Worm (Caenorhabditis elegans) whole organism, L4 larva: ENCODE measurements around the gene Y105C5A.10.
A peak's percentile ranks its signal among the peaks of the same experiment; 100 is the strongest.
"Not testable (repeated sequence)": the region's sequence is repeated elsewhere in the genome, so short reads cannot be mapped to it uniquely, and the experiment has no call there.

ENCODE experiments used
- F26F4.8 ChIP-seq: fragments of 200-800 bp; sonication (Bioruptor generic); conservative IDR thresholded peaks from 2 replicates; pipeline ENCODE4 v1.3.6; 2022; ENCODE audit warnings: missing genetic modification characterization, missing compliant biosample characterization
- R02D3.7 ChIP-seq: fragments of 150-350 bp; sonication (generic microtip); optimal IDR thresholded peaks from 3 replicates; lab custom pipeline; 2014; ENCODE audit warnings: missing biosample characterization, missing genetic modification characterization
- Y75B8A.6 ChIP-seq: fragments of 200-800 bp; sonication (Bioruptor generic); IDR thresholded peaks from 2 replicates; pipeline ENCODE4 v1.3.6; 2022; ENCODE audit warnings: missing genetic modification reagents, missing genetic modification characterization, missing compliant biosample characterization
- ces-1 ChIP-seq: fragments of 150-350 bp; sonication (generic microtip); optimal IDR thresholded peaks from 4 replicates; lab custom pipeline; 2014; ENCODE audit warnings: missing biosample characterization, missing genetic modification reagents, missing genetic modification characterization
- hlh-30 ChIP-seq: sonication (generic microtip); optimal IDR thresholded peaks from 2 replicates; lab custom pipeline; 2017; ENCODE audit warnings: antibody characterized with exemption, mild to moderate bottlenecking, missing genetic modification characterization, missing compliant biosample characterization; ENCODE audit not compliant: insufficient read depth
- lin-1 ChIP-seq: fragments of 200-800 bp; sonication (Bioruptor generic); IDR thresholded peaks from 2 replicates; pipeline ENCODE4 v1.3.6; 2022; ENCODE audit warnings: missing genetic modification reagents, missing genetic modification characterization, missing compliant biosample characterization
- lin-39 ChIP-seq: fragments of 150-350 bp; optimal IDR thresholded peaks from 2 replicates; lab custom pipeline; 2014; ENCODE audit warnings: missing biosample characterization, missing genetic modification reagents, missing genetic modification characterization
- lir-3 ChIP-seq: sonication (generic microtip); optimal IDR thresholded peaks from 2 replicates; lab custom pipeline; 2016; ENCODE audit warnings: mild to moderate bottlenecking, missing genetic modification characterization, missing compliant biosample characterization
- nhr-10 ChIP-seq: fragments of 150-350 bp; optimal IDR thresholded peaks from 2 replicates; lab custom pipeline; 2014; ENCODE audit warnings: missing biosample characterization, missing genetic modification characterization
- nhr-111 ChIP-seq: fragments of 200-800 bp; sonication (Bioruptor generic); optimal IDR thresholded peaks from 2 replicates; lab custom pipeline; 2018; ENCODE audit warnings: mild to moderate bottlenecking, missing genetic modification characterization, missing compliant biosample characterization
- nhr-25 ChIP-seq: sonication (generic microtip); optimal IDR thresholded peaks from 2 replicates; lab custom pipeline; 2017; ENCODE audit warnings: missing genetic modification characterization, mild to moderate bottlenecking, missing compliant biosample characterization, antibody characterized with exemption, moderate library complexity, borderline replicate concordance; ENCODE audit not compliant: insufficient read depth
- pha-4 ChIP-seq, 2 experiments: fragments of 150-350 bp in 1 of 2; fragments of 200-800 bp in 1 of 2; sonication (Bioruptor generic) in 1 of 2; IDR thresholded peaks in 1 of 2; optimal IDR thresholded peaks in 1 of 2; 2 replicates each; pipeline versions ENCODE4 v1.3.6 to Lab custom; 2014 to 2022; ENCODE audit warnings: missing genetic modification characterization in 2 of 2, missing genetic modification reagents in 2 of 2, missing biosample characterization in 1 of 2, missing compliant biosample characterization in 1 of 2
- snpc-4 ChIP-seq: fragments of 150-350 bp; optimal IDR thresholded peaks from 2 replicates; lab custom pipeline; 2014; ENCODE audit warnings: missing biosample characterization, missing genetic modification characterization
- unc-39 ChIP-seq: sonication (generic microtip); optimal IDR thresholded peaks from 2 replicates; lab custom pipeline; 2017; ENCODE audit warnings: missing biosample characterization, missing genetic modification characterization

- not testable (repeated sequence) for TF ChIP-seq snpc-4 (tag; lab: Kevin White, UChicago); lir-3; unc-39 (tag; lab: Kevin White, UChicago); lin-39 (tag; lab: Kevin White, UChicago); R02D3.7; nhr-111; F26F4.8; Y75B8A.6 (GFP tag; lab: Robert Waterston, UW)
- TF ChIP-seq hlh-30 (tag; lab: Kevin White, UChicago) (peak; percentile 93), lin-1 (GFP tag; lab: Robert Waterston, UW) (peak; percentile 40; the same call in 1 of the 2 replicates), nhr-10 (tag; lab: Kevin White, UChicago) (peak; percentile 9), nhr-25 (tag; lab: Kevin White, UChicago) (peak; percentile 47), pha-4 (GFP tag; IDR thresholded peaks at IDR 0.05; lab: Robert Waterston, UW) (peak; percentile 72), pha-4 (tag; optimal IDR thresholded peaks at IDR 0.05; lab: Kevin White, UChicago) (peak; percentile 36), ces-1 (peak; percentile 55)
Observed at ce11 chrIV:15646418-15647220, 11.1 kb downstream of the Y105C5A.10 start, which contains the start of the genes Y105C5A.1268 and Y105C5A.1272.
